Worm (Caenorhabditis elegans): Measurements from ENCODE around the gene R08D7.4.

Gene R08D7.4

DNA sequence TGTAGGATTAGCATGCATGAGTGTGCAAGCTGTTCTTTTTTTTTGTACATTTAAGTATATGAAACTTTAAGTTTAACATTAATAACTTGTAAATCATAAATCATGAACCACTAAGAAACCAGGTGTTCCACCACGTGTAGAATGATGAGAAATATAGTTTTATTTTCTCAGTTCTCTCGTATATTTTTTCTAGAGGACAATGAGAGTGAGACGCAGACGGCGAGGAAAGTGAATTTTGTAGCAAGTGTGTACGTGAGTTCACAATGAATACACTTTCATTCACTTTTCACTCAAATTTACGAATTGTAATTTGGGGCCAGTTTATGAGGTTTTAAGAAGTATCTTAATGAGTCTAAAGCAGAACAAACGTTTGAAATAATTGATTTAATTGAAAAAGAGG is 45.2 kb upstream of the R08D7.4 start:
- no peak for TF ChIP-seq F52B5.7 (tag; optimal IDR thresholded peaks at IDR 0.05)

DNA sequence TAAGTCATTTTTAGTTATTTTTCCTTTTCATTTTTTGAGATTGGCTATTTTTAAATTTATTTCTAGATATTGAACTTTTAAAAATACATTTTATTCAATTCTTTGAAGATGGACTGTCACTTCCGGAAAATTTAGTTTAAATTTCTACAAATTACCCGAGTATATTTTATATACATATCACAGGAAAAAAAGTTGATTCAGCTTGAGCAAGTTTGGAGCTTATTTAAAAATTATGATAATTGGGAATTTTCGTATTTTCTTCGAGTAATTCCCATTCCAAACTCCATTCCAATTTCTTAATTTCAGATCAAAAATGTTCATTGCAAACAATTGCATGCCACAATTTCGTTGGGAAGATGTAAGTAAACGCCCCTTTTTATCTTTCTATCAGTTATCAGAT is 42.0 kb upstream of the R08D7.4 start, which contains the start of gene arrd-15:
TSS of gene arrd-15 (plus strand) at position 301 of the 400 bp plus-strand sequence.
- TF ChIP-seq let-526 (GFP tag; IDR thresholded peaks at IDR 0.05) (no peak), mxl-1 (tag; optimal IDR thresholded peaks at IDR 0.05) (no peak), B0261.1 (tag; optimal IDR thresholded peaks at IDR 0.05) (no peak), ZK185.1 (tag; optimal IDR thresholded peaks at IDR 0.05; ENCODE audit: poor library complexity, severe bottlenecking) (no peak), ekl-4 (GFP tag; IDR thresholded peaks at IDR 0.05) (no peak), madf-3 (GFP tag; IDR thresholded peaks at IDR 0.05) (no peak)

DNA sequence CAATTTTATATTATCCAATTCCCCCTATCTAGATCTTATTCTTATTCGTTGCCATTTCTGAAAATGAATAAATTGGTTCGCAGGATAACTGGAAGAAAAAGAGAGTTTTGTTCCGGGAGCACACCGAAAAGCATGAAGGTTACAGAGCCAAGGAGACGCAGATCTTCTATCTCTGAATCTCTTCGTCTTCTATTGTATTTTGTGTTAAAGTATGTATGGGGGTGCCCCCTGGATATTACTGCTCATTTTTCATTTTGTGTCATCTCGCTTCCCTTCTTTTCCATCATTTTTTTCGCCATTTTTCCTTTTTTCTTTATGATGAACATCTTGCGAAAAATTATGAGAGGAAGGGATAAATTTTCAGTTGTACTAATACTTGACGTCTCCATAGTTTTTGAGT is 38.0 kb upstream of the R08D7.4 start:
- no peak for TF ChIP-seq Y56A3A.18 (GFP tag; IDR thresholded peaks at IDR 0.05)

DNA sequence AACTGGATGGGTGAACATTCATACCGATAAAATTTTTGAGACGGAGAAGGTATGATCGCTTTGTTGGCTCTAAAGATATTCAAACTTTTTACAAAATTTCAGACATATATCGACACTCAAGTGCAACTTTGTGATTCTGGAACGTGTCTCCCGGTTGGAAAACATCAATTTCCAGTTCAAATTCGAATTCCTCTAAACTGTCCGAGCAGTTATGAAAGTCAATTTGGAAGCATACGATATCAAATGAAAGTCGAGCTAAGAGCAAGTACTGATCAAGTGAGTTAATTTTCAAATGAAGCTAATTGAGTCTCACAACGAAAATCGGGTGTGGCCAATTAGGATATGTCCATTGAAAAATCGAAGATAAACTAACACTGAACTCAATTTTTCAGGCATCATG is 37.3 kb upstream of the R08D7.4 start:
- TF ChIP-seq nhr-90 (tag; optimal IDR thresholded peaks at IDR 0.05): no peak
- TF ChIP-seq F39B2.1 (GFP tag; IDR thresholded peaks at IDR 0.05): no peak
- TF ChIP-seq nfya-2 (GFP tag; IDR thresholded peaks at IDR 0.05): no peak
- TF ChIP-seq tbp1 (GFP tag; optimal IDR thresholded peaks at IDR 0.05): no peak
- no peak for TF ChIP-seq rcor-1 (GFP tag; IDR thresholded peaks at IDR 0.05)
- TF ChIP-seq pbrm-1 (GFP tag; IDR thresholded peaks at IDR 0.05): no peak
- no peak for TF ChIP-seq ceh-100 (GFP tag; IDR thresholded peaks at IDR 0.05)
- TF ChIP-seq Y56A3A.18 (GFP tag; IDR thresholded peaks at IDR 0.05): no peak
- TF ChIP-seq let-526 (GFP tag; IDR thresholded peaks at IDR 0.05): no peak
- TF ChIP-seq ztf-3 (GFP tag; optimal IDR thresholded peaks at IDR 0.05): no peak

DNA sequence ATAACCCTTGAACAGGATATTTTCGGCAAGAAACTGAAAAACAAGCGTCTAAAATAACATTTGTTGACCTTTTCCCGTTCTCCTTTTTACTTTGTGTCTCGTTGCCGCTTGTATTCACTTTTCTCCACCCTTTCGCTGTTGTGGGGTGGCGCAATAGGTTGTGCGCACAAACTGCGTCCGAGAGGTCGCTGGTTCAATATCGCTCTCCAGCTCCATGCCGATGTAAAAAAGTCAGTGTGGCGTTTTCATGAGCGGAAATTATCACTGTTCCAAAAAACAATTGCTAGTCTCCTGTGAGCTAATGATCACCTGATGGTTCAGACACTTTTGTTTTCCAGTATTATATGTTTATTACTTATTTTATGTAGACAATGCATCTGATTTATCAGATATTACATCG is 34.1 kb upstream of the R08D7.4 start:
- TF ChIP-seq nhr-27 (tag; optimal IDR thresholded peaks at IDR 0.05): peak; percentile 27
- TF ChIP-seq Y95B8A.8 (GFP tag; IDR thresholded peaks at IDR 0.05): 0 out of 2 replicates have a peak, but pooled peaks have one; percentile 55
- TF ChIP-seq lin-54 (GFP tag; optimal IDR thresholded peaks at IDR 0.05): no peak
- TF ChIP-seq F57A8.1 (GFP tag; optimal IDR thresholded peaks at IDR 0.05): peak; percentile 73
- peak; percentile 35 for TF ChIP-seq snpc-1.1 (tag; optimal IDR thresholded peaks at IDR 0.05; ENCODE audit: insufficient read depth)
- TF ChIP-seq ceh-79 (tag; optimal IDR thresholded peaks at IDR 0.05): no peak
- TF ChIP-seq F22D6.2 (tag; optimal IDR thresholded peaks at IDR 0.05): peak; percentile 36
- TF ChIP-seq snpc-4 (GFP tag; optimal IDR thresholded peaks at IDR 0.05): peak; percentile 47
- TF ChIP-seq snpc-4 (tag; optimal IDR thresholded peaks at IDR 0.05): peak in 3 of 4 experiments; percentile 65 to 80 (median 66)
- TF ChIP-seq ceh-40 (GFP tag; IDR thresholded peaks at IDR 0.05): no peak
- peak; percentile 84; the same call in 1 of the 2 replicates for TF ChIP-seq ztf-25 (GFP tag; IDR thresholded peaks at IDR 0.05)
- TF ChIP-seq ama-1 (optimal IDR thresholded peaks at IDR 0.05): no peak
- TF ChIP-seq ama-1 (GFP tag; optimal IDR thresholded peaks at IDR 0.05): peak; percentile 58 to 64
- no peak for TF ChIP-seq dpl-1 (GFP tag; optimal IDR thresholded peaks at IDR 0.05)
- TF ChIP-seq zfh-2 (GFP tag; conservative IDR thresholded peaks at IDR 0.05): no peak
- peak; percentile 70 for TF ChIP-seq T07F8.4 (tag; optimal IDR thresholded peaks at IDR 0.05)
- no peak for TF ChIP-seq dpff-1 (tag; optimal IDR thresholded peaks at IDR 0.05)
- TF ChIP-seq fkh-3 (tag; optimal IDR thresholded peaks at IDR 0.05): peak; percentile 66
- TF ChIP-seq hrde-1 (tag; optimal IDR thresholded peaks at IDR 0.05; ENCODE audit: borderline replicate concordance): peak; percentile 66
- no peak for TF ChIP-seq madf-6 (GFP tag; IDR thresholded peaks at IDR 0.05)
- peak; percentile 39 for TF ChIP-seq efl-1 (GFP tag; optimal IDR thresholded peaks at IDR 0.05)
- no peak; the same call in 1 of the 2 replicates for TF ChIP-seq Y53F4B.3 (GFP tag; IDR thresholded peaks at IDR 0.05)
- TF ChIP-seq lir-1 (GFP tag; conservative IDR thresholded peaks at IDR 0.05): 0 out of 2 replicates have a peak, but pooled peaks have one; percentile 58
- peak; percentile 24 for TF ChIP-seq F10E7.11 (tag; optimal IDR thresholded peaks at IDR 0.05)
- TF ChIP-seq him-1 (tag; optimal IDR thresholded peaks at IDR 0.05): peak; percentile 97
- 0 out of 2 replicates have a peak, but pooled peaks have one; percentile 73 for TF ChIP-seq bed-1 (GFP tag; IDR thresholded peaks at IDR 0.05)
- TF ChIP-seq nhr-90 (tag; optimal IDR thresholded peaks at IDR 0.05): peak; percentile 89
- no peak for TF ChIP-seq nfya-2 (GFP tag; IDR thresholded peaks at IDR 0.05)
- TF ChIP-seq zim-3 (tag; optimal IDR thresholded peaks at IDR 0.05): peak; percentile 71

Data from whole organism, young adult.